Fruit fly (Drosophila melanogaster): ENCODE results near the gene Ser.

Gene Ser

dm6 chr3R:27185933-27186571 lies 8.0 kb downstream of the Ser start:
- no peak for TF ChIP-seq noc (tag; optimal IDR thresholded peaks at IDR 0.05)

- TF ChIP-seq noc (tag; optimal IDR thresholded peaks at IDR 0.05), result no peak
These were observed 13.0 kb downstream of the Ser start for dm6 chr3R:27181074-27181473.

dm6 chr3R:27178546-27179375 lies 15.3 kb downstream of the Ser start:
- TF ChIP-seq noc (tag; optimal IDR thresholded peaks at IDR 0.05), result no peak

- TF ChIP-seq noc (tag; optimal IDR thresholded peaks at IDR 0.05), result no peak
These were observed 16.5 kb downstream of the Ser start for dm6 chr3R:27177567-27177966.

dm6 chr3R:27175710-27176109 lies 18.4 kb downstream of the Ser start:
- TF ChIP-seq noc (tag; optimal IDR thresholded peaks at IDR 0.05), result no peak

dm6 chr3R:27171153-27171552 lies 22.9 kb downstream of the Ser start:
- no peak for TF ChIP-seq noc (tag; optimal IDR thresholded peaks at IDR 0.05)

dm6 chr3R:27167350-27167749 lies 26.7 kb downstream of the Ser start:
- no peak for TF ChIP-seq noc (tag; optimal IDR thresholded peaks at IDR 0.05)

- no peak for TF ChIP-seq noc (tag; optimal IDR thresholded peaks at IDR 0.05)
These were observed 28.6 kb downstream of the Ser start, which contains the start of the genes CG34293 and spn-D for dm6 chr3R:27165416-27165982. Gene CG34293 (minus strand): TSS chr3R:27165575. Gene spn-D (plus strand): TSS chr3R:27165716.

- no peak for TF ChIP-seq noc (tag; optimal IDR thresholded peaks at IDR 0.05)
These were observed 31.2 kb downstream of the Ser start, which contains the start of gene ppk31 for dm6 chr3R:27162824-27163223. Gene ppk31 (plus strand): TSS chr3R:27163124.

dm6 chr3R:27160858-27161257 lies 33.2 kb downstream of the Ser start, which contains the start of gene CG5909:
Gene CG5909 (plus strand): TSS chr3R:27161158.
- no peak for TF ChIP-seq noc (tag; optimal IDR thresholded peaks at IDR 0.05)

dm6 chr3R:27159870-27160269 lies 34.2 kb downstream of the Ser start:
- TF ChIP-seq noc (tag; optimal IDR thresholded peaks at IDR 0.05), result no peak

dm6 chr3R:27157814-27158213 lies 36.3 kb downstream of the Ser start, which contains the start of gene grass:
Gene grass (plus strand): TSS chr3R:27157948.
- peak; percentile 33 for TF ChIP-seq noc (tag; optimal IDR thresholded peaks at IDR 0.05)

- TF ChIP-seq noc (tag; optimal IDR thresholded peaks at IDR 0.05), result no peak
These were observed 40.1 kb downstream of the Ser start for dm6 chr3R:27154001-27154400.

dm6 chr3R:27153062-27153878 lies 40.8 kb downstream of the Ser start:
- peak; percentile 78 for TF ChIP-seq noc (tag; optimal IDR thresholded peaks at IDR 0.05)

dm6 chr3R:27152129-27152968 lies 41.7 kb downstream of the Ser start:
- peak; percentile 72 for TF ChIP-seq noc (tag; optimal IDR thresholded peaks at IDR 0.05)

Measured in whole organism, larva.